Worm (Caenorhabditis elegans): Measurements from ENCODE around the gene nep-17.

The nep-17 gene

DNA sequence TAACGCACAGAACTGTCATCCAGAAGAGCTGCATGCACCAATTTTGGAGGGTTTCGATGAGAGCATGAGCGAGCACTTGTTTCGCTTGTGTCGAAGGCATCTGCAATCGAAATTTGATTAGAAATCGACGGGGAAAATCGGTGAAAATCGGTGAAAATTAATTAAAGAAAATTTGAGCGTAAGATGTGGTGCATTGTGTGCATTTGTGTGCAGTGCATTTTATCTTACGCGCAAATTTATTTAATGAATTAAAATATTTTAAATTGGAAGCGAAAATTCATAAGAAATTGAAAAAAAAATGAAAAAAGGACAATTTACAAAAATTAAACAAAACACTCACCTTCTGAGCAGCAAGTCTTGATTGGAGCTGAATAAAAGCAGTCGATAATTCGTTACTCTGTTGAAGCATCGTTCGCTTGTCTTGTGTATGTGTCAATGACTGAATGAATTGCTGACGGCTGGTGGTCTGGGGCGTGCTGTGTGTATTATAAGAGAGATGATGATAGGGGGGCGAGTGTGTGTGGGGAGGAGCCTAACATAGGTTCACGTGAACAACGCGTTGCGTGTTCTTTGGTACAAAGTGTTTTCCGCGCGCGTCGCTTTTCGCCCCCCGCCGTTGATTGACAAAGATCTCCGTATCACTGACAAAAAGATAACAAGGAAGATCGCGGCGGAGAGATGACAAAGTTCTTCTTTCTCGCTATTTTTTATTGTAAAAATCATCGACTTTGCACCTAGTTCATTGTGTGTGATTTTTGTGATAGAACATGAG lies 45.8 kb upstream of the nep-17 start:
- TF ChIP-seq ztf-11 (tag; optimal IDR thresholded peaks at IDR 0.05) = no peak
- peak; percentile 97 for TF ChIP-seq nhr-21 (tag; optimal IDR thresholded peaks at IDR 0.05)
- TF ChIP-seq nhr-12 (tag; optimal IDR thresholded peaks at IDR 0.05) = no peak
- peak; percentile 85 for TF ChIP-seq sma-3 (GFP tag; optimal IDR thresholded peaks at IDR 0.05)
- TF ChIP-seq lsy-2 (tag; optimal IDR thresholded peaks at IDR 0.05) = peak in 1 of 2 experiments; percentile 42
- TF ChIP-seq lin-11 (tag; optimal IDR thresholded peaks at IDR 0.05) = peak; percentile 40
- no peak for TF ChIP-seq ceh-82 (tag; optimal IDR thresholded peaks at IDR 0.05)
- TF ChIP-seq lin-39 (tag; optimal IDR thresholded peaks at IDR 0.05) = no peak
- TF ChIP-seq snpc-4 (tag; optimal IDR thresholded peaks at IDR 0.05) = peak; percentile 11
- no peak for TF ChIP-seq elt-3 (tag; optimal IDR thresholded peaks at IDR 0.05)
- peak; percentile 92 for TF ChIP-seq F13H6.1 (tag; optimal IDR thresholded peaks at IDR 0.05)
- TF ChIP-seq nhr-11 (tag; optimal IDR thresholded peaks at IDR 0.05) = no peak
- peak; percentile 81 for TF ChIP-seq Y55F3AM.14 (GFP tag; optimal IDR thresholded peaks at IDR 0.05)
- TF ChIP-seq unc-62 (GFP tag; optimal IDR thresholded peaks at IDR 0.05) = no peak
- no peak for TF ChIP-seq zag-1 (tag; optimal IDR thresholded peaks at IDR 0.05)
- TF ChIP-seq elt-1 (tag; optimal IDR thresholded peaks at IDR 0.05) = no peak
- TF ChIP-seq gmeb-1 (tag; optimal IDR thresholded peaks at IDR 0.05) = peak; percentile 62
- TF ChIP-seq blmp-1 (tag; optimal IDR thresholded peaks at IDR 0.05; ENCODE audit: insufficient read depth) = peak; percentile 71
- peak; percentile 85 for TF ChIP-seq nhr-25 (tag; optimal IDR thresholded peaks at IDR 0.05)
- TF ChIP-seq nhr-10 (tag; optimal IDR thresholded peaks at IDR 0.05) = peak; percentile 35
- TF ChIP-seq sma-9 (GFP tag; optimal IDR thresholded peaks at IDR 0.05) = peak; percentile 98
- no peak for TF ChIP-seq sma-9 (tag; optimal IDR thresholded peaks at IDR 0.05)
- TF ChIP-seq R02D3.7 (tag; optimal IDR thresholded peaks at IDR 0.05) = no peak
- peak; percentile 95 for TF ChIP-seq ama-1 (optimal IDR thresholded peaks at IDR 0.05)
- no peak for TF ChIP-seq ztf-1 (GFP tag; conservative IDR thresholded peaks at IDR 0.05)
- no peak for TF ChIP-seq nhr-237 (tag; optimal IDR thresholded peaks at IDR 0.05)
- no peak for TF ChIP-seq unc-55 (GFP tag; optimal IDR thresholded peaks at IDR 0.05)
- peak; percentile 53 for TF ChIP-seq C34F6.9 (tag; optimal IDR thresholded peaks at IDR 0.05)
- TF ChIP-seq dmd-4 (tag; optimal IDR thresholded peaks at IDR 0.05) = no peak
- TF ChIP-seq ZK546.5 (tag; optimal IDR thresholded peaks at IDR 0.05) = no peak
- peak; percentile 86 for TF ChIP-seq ztf-4 (tag; optimal IDR thresholded peaks at IDR 0.05)
- TF ChIP-seq egl-27 (tag; optimal IDR thresholded peaks at IDR 0.05) = peak; percentile 87
- no peak for TF ChIP-seq nhr-77 (tag; optimal IDR thresholded peaks at IDR 0.05)
- TF ChIP-seq lin-13 (GFP tag; optimal IDR thresholded peaks at IDR 0.05) = peak; percentile 31
- TF ChIP-seq mdl-1 (tag; optimal IDR thresholded peaks at IDR 0.05) = peak; percentile 9 to 40
- TF ChIP-seq fos-1 (tag; optimal IDR thresholded peaks at IDR 0.05) = peak; percentile 77
- peak; percentile 70 for TF ChIP-seq crh-2 (tag; optimal IDR thresholded peaks at IDR 0.05)
- no peak for TF ChIP-seq nhr-23 (tag; optimal IDR thresholded peaks at IDR 0.05)
- TF ChIP-seq mab-5 (tag; optimal IDR thresholded peaks at IDR 0.05) = no peak
- TF ChIP-seq unc-39 (tag; optimal IDR thresholded peaks at IDR 0.05) = no peak
- peak; percentile 71 for TF ChIP-seq nhr-6 (tag; optimal IDR thresholded peaks at IDR 0.05)
- no peak for TF ChIP-seq peb-1 (tag; optimal IDR thresholded peaks at IDR 0.05)
- no peak for TF ChIP-seq aly-2 (tag; optimal IDR thresholded peaks at IDR 0.05)
- peak; percentile 17 for TF ChIP-seq skn-1 (tag; optimal IDR thresholded peaks at IDR 0.05)
- no peak for TF ChIP-seq alr-1 (tag; optimal IDR thresholded peaks at IDR 0.05)
- TF ChIP-seq sem-4 (tag; optimal IDR thresholded peaks at IDR 0.05) = peak; percentile 68
- TF ChIP-seq nhr-129 (tag; optimal IDR thresholded peaks at IDR 0.05) = peak; percentile 79
- TF ChIP-seq ceh-16 (tag; optimal IDR thresholded peaks at IDR 0.05) = no peak
- no peak for TF ChIP-seq mbf-1 (tag; optimal IDR thresholded peaks at IDR 0.05)

Data from whole organism, L2 larva.